Worm (Caenorhabditis elegans) whole organism, L4 larva: ENCODE results near the gene abu-14.

ENCODE experiments used
- F37D6.2 ChIP-seq: sonication (generic microtip); optimal IDR thresholded peaks from 2 replicates; lab custom pipeline; 2016; ENCODE audit warnings: mild to moderate bottlenecking, missing genetic modification characterization, missing compliant biosample characterization
- F49E8.2 ChIP-seq: sonication (generic microtip); optimal IDR thresholded peaks from 2 replicates; lab custom pipeline; 2016; ENCODE audit warnings: missing compliant biosample characterization, mild to moderate bottlenecking, missing genetic modification characterization, borderline replicate concordance
- R02D3.7 ChIP-seq: fragments of 150-350 bp; sonication (generic microtip); optimal IDR thresholded peaks from 3 replicates; lab custom pipeline; 2014; ENCODE audit warnings: missing biosample characterization, missing genetic modification characterization
- T26A8.4 ChIP-seq: fragments of 200-800 bp; sonication (Bioruptor generic); IDR thresholded peaks from 2 replicates; pipeline ENCODE4 v1.3.6; 2022; ENCODE audit warnings: missing genetic modification characterization, missing compliant biosample characterization
- Y105C5A.15 ChIP-seq: fragments of 200-800 bp; sonication (Bioruptor generic); IDR thresholded peaks from 2 replicates; pipeline ENCODE4 v1.3.6; 2022; ENCODE audit warnings: missing genetic modification characterization, missing compliant biosample characterization
- Y5F2A.4 ChIP-seq: fragments of 200-800 bp; sonication (Bioruptor generic); optimal IDR thresholded peaks from 2 replicates; lab custom pipeline; 2018; ENCODE audit warnings: mild to moderate bottlenecking, missing genetic modification characterization, missing compliant biosample characterization
- aha-1 ChIP-seq: fragments of 150-350 bp; peaks from one replicate; lab custom pipeline; 2014; ENCODE audit warnings: missing biosample characterization, missing genetic modification characterization
- aly-2 ChIP-seq: sonication (generic microtip); optimal IDR thresholded peaks from 2 replicates; lab custom pipeline; 2018; ENCODE audit warnings: missing biosample characterization, missing genetic modification characterization
- ceh-28 ChIP-seq: fragments of 150-350 bp; optimal IDR thresholded peaks from 2 replicates; lab custom pipeline; 2014; ENCODE audit warnings: missing biosample characterization, missing genetic modification reagents, missing genetic modification characterization
- ceh-32 ChIP-seq: sonication (generic microtip); optimal IDR thresholded peaks from 2 replicates; lab custom pipeline; 2016; ENCODE audit warnings: mild to moderate bottlenecking, missing genetic modification characterization, missing compliant biosample characterization; ENCODE audit not compliant: poor library complexity
- cey-2 ChIP-seq: sonication (generic microtip); optimal IDR thresholded peaks from 3 replicates; lab custom pipeline; 2017; ENCODE audit warnings: missing genetic modification characterization, mild to moderate bottlenecking, missing compliant biosample characterization, antibody characterized with exemption, borderline replicate concordance; ENCODE audit not compliant: insufficient read depth
- ctbp-1 ChIP-seq: fragments of 200-800 bp; sonication (Bioruptor generic); IDR thresholded peaks from 2 replicates; pipeline ENCODE4 v1.3.6; 2022; ENCODE audit warnings: missing genetic modification reagents, missing genetic modification characterization, missing compliant biosample characterization
- daf-12 ChIP-seq: fragments of 150-350 bp; optimal IDR thresholded peaks from 2 replicates; lab custom pipeline; 2014; ENCODE audit warnings: missing biosample characterization, missing genetic modification reagents, missing genetic modification characterization
- dmd-6 ChIP-seq: fragments of 200-800 bp; sonication (Bioruptor generic); IDR thresholded peaks from 2 replicates; pipeline ENCODE4 v1.3.6; 2022; ENCODE audit warnings: missing genetic modification reagents, missing genetic modification characterization, missing compliant biosample characterization
- dmd-9 ChIP-seq: fragments of 200-800 bp; sonication (Bioruptor generic); IDR thresholded peaks from 2 replicates; pipeline ENCODE4 v1.3.6; 2022; ENCODE audit warnings: missing genetic modification reagents, missing genetic modification characterization, missing compliant biosample characterization
- egl-27 ChIP-seq: sonication (generic microtip); optimal IDR thresholded peaks from 3 replicates; lab custom pipeline; 2017; ENCODE audit warnings: missing biosample characterization, missing genetic modification reagents, missing genetic modification characterization
- fos-1 ChIP-seq: fragments of 150-350 bp; optimal IDR thresholded peaks from 2 replicates; lab custom pipeline; 2014; ENCODE audit warnings: missing biosample characterization, missing genetic modification characterization
- hlh-30 ChIP-seq: sonication (generic microtip); optimal IDR thresholded peaks from 2 replicates; lab custom pipeline; 2017; ENCODE audit warnings: antibody characterized with exemption, mild to moderate bottlenecking, missing genetic modification characterization, missing compliant biosample characterization; ENCODE audit not compliant: insufficient read depth
- hmg-1.1 ChIP-seq: fragments of 200-800 bp; sonication (Bioruptor generic); IDR thresholded peaks from 2 replicates; pipeline ENCODE4 v1.3.6; 2022; ENCODE audit warnings: missing genetic modification reagents, missing genetic modification characterization, missing compliant biosample characterization
- lin-13 ChIP-seq: fragments of 150-350 bp; optimal IDR thresholded peaks from 2 replicates; lab custom pipeline; 2014; ENCODE audit warnings: missing biosample characterization, missing genetic modification reagents, missing genetic modification characterization
- lin-15B ChIP-seq: fragments of 150-350 bp; sonication (generic microtip); optimal IDR thresholded peaks from 3 replicates; lab custom pipeline; 2014; ENCODE audit warnings: missing biosample characterization, missing genetic modification characterization
- lsy-2 ChIP-seq, 2 experiments: fragments of 150-350 bp in 1 of 2; sonication (generic microtip) in 1 of 2; optimal IDR thresholded peaks; 2 replicates each; lab custom pipeline; 2014 to 2017; ENCODE audit warnings: missing biosample characterization in 2 of 2, missing genetic modification characterization in 2 of 2
- mdt-29 ChIP-seq: fragments of 200-800 bp; sonication (Bioruptor generic); IDR thresholded peaks from 2 replicates; pipeline ENCODE4 v1.3.6; 2022; ENCODE audit warnings: missing genetic modification reagents, missing genetic modification characterization, missing compliant biosample characterization
- nhr-102 ChIP-seq: sonication (generic microtip); optimal IDR thresholded peaks from 2 replicates; lab custom pipeline; 2016; ENCODE audit warnings: mild to moderate bottlenecking, missing genetic modification characterization, moderate library complexity, missing compliant biosample characterization
- nhr-28 ChIP-seq: fragments of 150-350 bp; optimal IDR thresholded peaks from 2 replicates; lab custom pipeline; 2014; ENCODE audit warnings: missing biosample characterization, missing genetic modification characterization
- nhr-41 ChIP-seq: fragments of 200-800 bp; sonication (Bioruptor generic); IDR thresholded peaks from 2 replicates; pipeline ENCODE4 v1.3.6; 2022; ENCODE audit warnings: missing genetic modification reagents, missing genetic modification characterization, missing compliant biosample characterization
- nhr-76 ChIP-seq: fragments of 150-350 bp; optimal IDR thresholded peaks from 2 replicates; lab custom pipeline; 2014; ENCODE audit warnings: missing biosample characterization, missing genetic modification characterization
- pha-4 ChIP-seq, 2 experiments: fragments of 150-350 bp in 1 of 2; fragments of 200-800 bp in 1 of 2; sonication (Bioruptor generic) in 1 of 2; IDR thresholded peaks in 1 of 2; optimal IDR thresholded peaks in 1 of 2; 2 replicates each; pipeline versions ENCODE4 v1.3.6 to Lab custom; 2014 to 2022; ENCODE audit warnings: missing genetic modification characterization in 2 of 2, missing genetic modification reagents in 2 of 2, missing biosample characterization in 1 of 2, missing compliant biosample characterization in 1 of 2
- set-16 ChIP-seq: fragments of 200-800 bp; sonication (Bioruptor generic); IDR thresholded peaks from 2 replicates; pipeline ENCODE4 v1.3.6; 2022; ENCODE audit warnings: missing genetic modification reagents, missing genetic modification characterization, missing compliant biosample characterization
- skn-1 ChIP-seq: fragments of 150-350 bp; optimal IDR thresholded peaks from 2 replicates; lab custom pipeline; 2014; ENCODE audit warnings: missing biosample characterization, missing genetic modification characterization
- unc-62 ChIP-seq, 3 experiments: fragments of 150-350 bp in 1 of 3; sonication (generic microtip); optimal IDR thresholded peaks in 2 of 3; peaks in 1 of 3; 1 replicate in 1 of 3; 2 replicates in 2 of 3; lab custom pipeline; 2014 to 2017; ENCODE audit warnings: missing biosample characterization in 3 of 3, missing genetic modification characterization in 3 of 3, missing genetic modification reagents in 3 of 3, missing genotype in 1 of 3
- vab-7 ChIP-seq: fragments of 200-800 bp; sonication (Bioruptor generic); IDR thresholded peaks from 2 replicates; pipeline ENCODE4 v1.3.6; 2022; ENCODE audit warnings: missing genetic modification reagents, missing genetic modification characterization, missing compliant biosample characterization
- ztf-11 ChIP-seq: fragments of 150-350 bp; optimal IDR thresholded peaks from 2 replicates; lab custom pipeline; 2014; ENCODE audit warnings: missing biosample characterization, missing genetic modification characterization

abu-14 gene

DNA sequence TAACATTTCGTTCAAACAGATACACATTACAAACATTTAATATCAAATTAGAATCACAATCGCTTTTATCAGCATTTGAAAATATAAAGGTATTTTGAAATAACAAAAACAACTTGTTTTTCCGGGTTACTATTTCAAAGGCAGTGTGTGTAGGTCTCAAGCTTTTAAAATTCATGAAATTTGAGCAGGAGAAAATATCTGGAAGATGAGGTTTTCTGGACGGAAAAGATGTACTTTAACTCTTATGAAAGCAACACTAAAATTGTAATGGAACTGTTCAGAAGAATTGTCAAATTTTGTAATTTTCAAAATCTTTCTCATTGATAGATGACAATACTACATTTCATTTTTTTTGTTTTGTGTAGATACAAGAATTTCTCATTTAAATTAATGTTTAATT lies 31.6 kb upstream of the abu-14 start:
- TF ChIP-seq ctbp-1 (GFP tag; lab: Robert Waterston, UW) = no peak
- peak in 1 of 2 experiments; percentile 82 for TF ChIP-seq unc-62 (GFP tag; optimal IDR thresholded peaks at IDR 0.05 in 1 of 2; lab: Kevin White, UChicago)
- TF ChIP-seq unc-62 (tag; optimal IDR thresholded peaks at IDR 0.05; lab: Kevin White, UChicago) = no peak
- no peak for TF ChIP-seq nhr-28

DNA sequence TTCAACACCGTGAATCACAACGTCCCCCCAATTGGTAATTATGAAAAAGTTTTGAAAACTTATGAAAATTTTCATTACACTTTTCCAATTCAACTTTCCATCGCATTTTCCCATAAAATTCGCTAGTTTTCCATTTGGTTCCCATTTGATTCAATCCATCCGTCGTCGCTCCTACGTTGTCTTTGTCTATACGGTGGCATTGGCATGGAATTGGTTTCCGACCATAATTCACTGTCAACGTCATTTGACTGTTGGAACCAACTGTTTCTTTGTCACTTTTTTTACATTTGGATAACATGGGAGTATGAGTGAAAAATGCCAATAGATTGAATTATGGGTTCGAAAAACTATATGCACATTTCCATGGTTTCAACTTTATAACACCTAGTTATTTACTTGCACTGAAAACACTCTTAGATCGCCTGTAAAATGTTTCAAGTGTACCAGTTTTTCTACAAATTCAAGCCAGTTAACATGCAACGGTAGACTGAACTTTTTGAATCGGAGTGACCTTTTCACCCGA lies 31.1 kb upstream of the abu-14 start:
- TF ChIP-seq daf-12 (no peak), mdt-29 (GFP tag; lab: Robert Waterston, UW) (no peak), ceh-28 (tag; lab: Kevin White, UChicago) (no peak), Y5F2A.4 (GFP tag; lab: Kevin White, UChicago) (no peak), aly-2 (tag; lab: Kevin White, UChicago) (no peak), nhr-102 (tag; lab: Kevin White, UChicago) (no peak), unc-62 (GFP tag; optimal IDR thresholded peaks at IDR 0.05 in 1 of 2; lab: Kevin White, UChicago) (no peak), unc-62 (tag; optimal IDR thresholded peaks at IDR 0.05; lab: Kevin White, UChicago) (no peak), egl-27 (tag; lab: Kevin White, UChicago) (no peak), skn-1 (tag; lab: Kevin White, UChicago) (no peak), vab-7 (GFP tag; lab: Robert Waterston, UW) (no peak), dmd-9 (GFP tag; lab: Robert Waterston, UW) (no peak), F37D6.2 (no peak), Y105C5A.15 (GFP tag; lab: Robert Waterston, UW) (no peak), F49E8.2 (tag; lab: Kevin White, UChicago) (no peak), pha-4 (GFP tag; IDR thresholded peaks at IDR 0.05; lab: Robert Waterston, UW) (no peak), pha-4 (tag; optimal IDR thresholded peaks at IDR 0.05; lab: Kevin White, UChicago) (no peak)

DNA sequence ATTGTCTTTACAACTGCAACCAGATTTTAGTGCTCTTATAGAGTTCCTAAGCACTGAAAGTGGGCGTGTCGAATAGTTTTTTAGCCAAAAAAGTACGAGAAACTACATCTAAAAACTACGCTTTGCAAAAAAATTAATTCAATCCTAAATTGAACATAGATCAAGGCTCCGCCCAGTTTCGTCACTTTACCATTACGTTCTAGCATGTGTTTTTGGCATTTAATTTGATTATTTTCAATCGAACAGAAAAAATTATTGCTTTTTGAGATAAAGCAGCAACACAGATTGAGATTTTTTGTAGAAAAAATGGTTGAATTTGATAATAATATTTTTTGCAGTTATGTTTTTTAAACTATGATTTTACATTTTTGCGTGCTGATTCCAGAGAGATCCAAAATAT lies 27.2 kb upstream of the abu-14 start, which contains the start of gene nlp-82:
Gene nlp-82, minus strand, starts transcription at position 101 of the 400 bp plus-strand sequence.
- TF ChIP-seq ceh-32 (tag; lab: Kevin White, UChicago) (no peak), T26A8.4 (no peak), ztf-11 (tag; lab: Kevin White, UChicago) (no peak), fos-1 (tag; lab: Kevin White, UChicago) (no peak), lin-15B (tag; lab: Kevin White, UChicago) (no peak), lin-13 (GFP tag; lab: Kevin White, UChicago) (no peak), set-16 (GFP tag; lab: Robert Waterston, UW) (no peak), nhr-76 (tag; lab: Kevin White, UChicago) (no peak), dmd-6 (GFP tag; lab: Robert Waterston, UW) (no peak), aha-1 (tag; lab: Kevin White, UChicago) (no peak), nhr-41 (GFP tag; lab: Robert Waterston, UW) (no peak), F49E8.2 (tag; lab: Kevin White, UChicago) (no peak), R02D3.7 (tag; lab: Kevin White, UChicago) (no peak), cey-2 (no peak)

DNA sequence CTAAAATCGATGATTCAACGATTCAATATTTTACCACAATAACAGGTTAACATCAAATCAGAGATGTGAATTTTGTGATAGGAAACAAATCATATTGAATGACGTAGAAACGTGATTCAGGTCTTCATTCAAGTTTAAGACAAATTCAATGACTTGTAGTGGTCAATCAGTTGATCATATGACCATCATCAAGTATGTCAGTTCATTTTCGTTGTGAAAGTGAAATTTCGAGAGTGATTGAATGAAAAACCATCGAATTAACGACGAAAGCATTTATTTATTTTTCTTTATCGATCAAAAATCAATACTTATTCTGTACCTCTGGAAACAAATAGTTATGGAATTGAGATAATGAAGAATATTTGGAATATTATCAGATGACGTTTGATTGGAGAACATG lies 24.5 kb upstream of the abu-14 start:
- TF ChIP-seq hlh-30 (tag; lab: Kevin White, UChicago) = peak; percentile 23
- TF ChIP-seq hmg-1.1 (GFP tag; lab: Robert Waterston, UW) = no peak
- TF ChIP-seq lsy-2 (tag; optimal IDR thresholded peaks at IDR 0.05; lab: Kevin White, UChicago) = no peak
